Worm (Caenorhabditis elegans) whole organism, L4 larva: ENCODE data around the gene C17B7.4.

Source experiments
- ceh-32 ChIP-seq: sonication (generic microtip); optimal IDR thresholded peaks from 2 replicates; lab custom pipeline; 2016; ENCODE audit warnings: mild to moderate bottlenecking, missing genetic modification characterization, missing compliant biosample characterization; ENCODE audit not compliant: poor library complexity
- egl-27 ChIP-seq: sonication (generic microtip); optimal IDR thresholded peaks from 3 replicates; lab custom pipeline; 2017; ENCODE audit warnings: missing biosample characterization, missing genetic modification reagents, missing genetic modification characterization
- fkh-10 ChIP-seq: fragments of 150-350 bp; optimal IDR thresholded peaks from 2 replicates; lab custom pipeline; 2014; ENCODE audit warnings: missing biosample characterization, missing genetic modification reagents, missing genetic modification characterization
- lin-13 ChIP-seq: fragments of 150-350 bp; optimal IDR thresholded peaks from 2 replicates; lab custom pipeline; 2014; ENCODE audit warnings: missing biosample characterization, missing genetic modification reagents, missing genetic modification characterization
- mep-1 ChIP-seq: fragments of 150-350 bp; sonication (generic microtip); optimal IDR thresholded peaks from 3 replicates; lab custom pipeline; 2014; ENCODE audit warnings: missing biosample characterization, missing genetic modification characterization
- rbr-2 ChIP-seq: sonication (generic microtip); optimal IDR thresholded peaks from 2 replicates; lab custom pipeline; 2016; ENCODE audit warnings: missing genotype, missing genetic modification characterization, missing compliant biosample characterization
- tag-97 ChIP-seq: fragments of 200-800 bp; sonication (Bioruptor generic); IDR thresholded peaks from 2 replicates; pipeline ENCODE4 v1.3.6; 2022; ENCODE audit warnings: missing genetic modification characterization, missing compliant biosample characterization

- TF ChIP-seq lin-13 (GFP tag; lab: Kevin White, UChicago) (no peak), tag-97 (GFP tag; lab: Robert Waterston, UW) (no peak), fkh-10 (GFP tag; lab: Kevin White, UChicago) (no peak), ceh-32 (tag; lab: Kevin White, UChicago) (no peak), rbr-2 (no peak), egl-27 (tag; lab: Kevin White, UChicago) (no peak), mep-1 (tag; lab: Kevin White, UChicago) (no peak)
Measured at ce11 chrV:3324178-3324577, 14.9 kb upstream of the C17B7.4 start, which contains the start of gene C17B7.8.
